Fruit fly (Drosophila melanogaster) whole organism, prepupa: ENCODE results near the gene CG42541.

Source experiments
- Blimp-1 ChIP-seq: fragments of 200-800 bp; sonication (Bioruptor generic); optimal IDR thresholded peaks from 3 replicates; lab custom pipeline; 2017; ENCODE audit warnings: missing biosample characterization, missing genetic modification characterization, mild to moderate bottlenecking, moderate library complexity, missing genetic modification reagents
- CG10631 ChIP-seq: fragments of 200-800 bp; sonication (Bioruptor generic); optimal IDR thresholded peaks from 2 replicates; lab custom pipeline; 2016; ENCODE audit warnings: missing biosample characterization, missing genetic modification characterization
- CG10669 ChIP-seq: fragments of 200-800 bp; sonication (Bioruptor generic); optimal IDR thresholded peaks from 3 replicates; lab custom pipeline; 2018; ENCODE audit warnings: missing biosample characterization, mild to moderate bottlenecking, missing genetic modification characterization, moderate library complexity
- CG11762 ChIP-seq: fragments of 200-800 bp; sonication (Bioruptor generic); optimal IDR thresholded peaks from 3 replicates; lab custom pipeline; 2016; ENCODE audit warnings: missing biosample characterization, missing genetic modification characterization; ENCODE audit not compliant: insufficient read depth
- CG11902 ChIP-seq: fragments of 200-800 bp; sonication (Bioruptor generic); optimal IDR thresholded peaks from 3 replicates; lab custom pipeline; 2016; ENCODE audit warnings: missing biosample characterization, missing genetic modification characterization
- CG15336 ChIP-seq: fragments of 200-800 bp; sonication (Bioruptor generic); IDR thresholded peaks from 2 replicates; pipeline ENCODE4 v1.3.6; 2022; ENCODE audit warnings: missing biosample characterization, missing genetic modification characterization
- CG16779 ChIP-seq: fragments of 200-800 bp; sonication (Bioruptor generic); optimal IDR thresholded peaks from 3 replicates; lab custom pipeline; 2017; ENCODE audit warnings: missing biosample characterization, mild to moderate bottlenecking, missing genetic modification characterization
- CG3032 ChIP-seq: fragments of 200-800 bp; optimal IDR thresholded peaks from 2 replicates; lab custom pipeline; 2019; ENCODE audit warnings: missing biosample characterization, mild to moderate bottlenecking, missing genetic modification characterization, moderate library complexity
- CG32006 ChIP-seq: fragments of 200-800 bp; sonication (Bioruptor generic); optimal IDR thresholded peaks from 3 replicates; lab custom pipeline; 2017; ENCODE audit warnings: missing biosample characterization, mild to moderate bottlenecking, missing genetic modification characterization
- CG34406 ChIP-seq: fragments of 200-800 bp; sonication (Bioruptor generic); optimal IDR thresholded peaks from 3 replicates; lab custom pipeline; 2016; ENCODE audit warnings: missing biosample characterization, missing genetic modification characterization
- CG4318 ChIP-seq: fragments of 200-800 bp; sonication (Bioruptor generic); optimal IDR thresholded peaks from 3 replicates; lab custom pipeline; 2017; ENCODE audit warnings: missing biosample characterization, mild to moderate bottlenecking, missing genetic modification characterization
- CG6163 ChIP-seq: fragments of 200-800 bp; sonication (Bioruptor generic); IDR thresholded peaks from 3 replicates; pipeline ENCODE4 v1.3.6; 2022; ENCODE audit warnings: missing biosample characterization, missing genetic modification characterization
- CG6276 ChIP-seq: fragments of 200-800 bp; sonication (Bioruptor generic); optimal IDR thresholded peaks from 2 replicates; lab custom pipeline; 2017; ENCODE audit warnings: missing biosample characterization, mild to moderate bottlenecking, missing genetic modification characterization
- CG6792 ChIP-seq: fragments of 200-800 bp; sonication (Bioruptor generic); optimal IDR thresholded peaks from 3 replicates; lab custom pipeline; 2016; ENCODE audit warnings: missing biosample characterization, missing genetic modification characterization
- CG6808 ChIP-seq: fragments of 200-800 bp; sonication (Bioruptor generic); optimal IDR thresholded peaks from 3 replicates; lab custom pipeline; 2017; ENCODE audit warnings: missing biosample characterization, missing genetic modification characterization, mild to moderate bottlenecking, moderate library complexity, missing genetic modification reagents
- CG8119 ChIP-seq: fragments of 200-800 bp; sonication (Bioruptor generic); IDR thresholded peaks from 3 replicates; pipeline ENCODE4 v1.3.6; 2022; ENCODE audit warnings: missing biosample characterization, missing genetic modification characterization
- CG8319 ChIP-seq: fragments of 200-800 bp; sonication (Bioruptor generic); optimal IDR thresholded peaks from 3 replicates; lab custom pipeline; 2016; ENCODE audit warnings: missing biosample characterization, missing genetic modification characterization
- CG8632 ChIP-seq: fragments of 200-800 bp; sonication (Bioruptor generic); optimal IDR thresholded peaks from 3 replicates; lab custom pipeline; 2016; ENCODE audit warnings: missing biosample characterization, missing genetic modification characterization
- Eip78C ChIP-seq: fragments of 200-800 bp; sonication (Bioruptor generic); peaks from one replicate; lab custom pipeline; 2016; ENCODE audit warnings: missing biosample characterization, missing genetic modification characterization
- Eip93F ChIP-seq: fragments of 200-800 bp; sonication (Bioruptor generic); optimal IDR thresholded peaks from 2 replicates; lab custom pipeline; 2016; ENCODE audit warnings: missing biosample characterization, mild to moderate bottlenecking, missing genetic modification characterization
- Ets96B ChIP-seq: fragments of 200-800 bp; optimal IDR thresholded peaks from 2 replicates; lab custom pipeline; 2019; ENCODE audit warnings: missing biosample characterization, mild to moderate bottlenecking, missing genetic modification characterization, moderate library complexity
- Gug ChIP-seq: fragments of 200-800 bp; sonication (Bioruptor generic); IDR thresholded peaks from 2 replicates; pipeline ENCODE4 v1.3.6; 2022; ENCODE audit warnings: missing biosample characterization, missing genetic modification characterization
- Lpt ChIP-seq: fragments of 200-800 bp; sonication (Bioruptor generic); optimal IDR thresholded peaks from 3 replicates; lab custom pipeline; 2016; ENCODE audit warnings: missing biosample characterization, missing genetic modification characterization
- OdsH ChIP-seq: fragments of 200-800 bp; sonication (Bioruptor generic); optimal IDR thresholded peaks from 3 replicates; lab custom pipeline; 2016; ENCODE audit warnings: missing biosample characterization, missing genetic modification characterization
- Smox ChIP-seq: fragments of 200-800 bp; sonication (Bioruptor generic); optimal IDR thresholded peaks from 3 replicates; lab custom pipeline; 2016; ENCODE audit warnings: missing biosample characterization, missing genetic modification characterization
- Sox102F ChIP-seq: fragments of 200-800 bp; sonication (Bioruptor generic); optimal IDR thresholded peaks from 2 replicates; lab custom pipeline; 2016; ENCODE audit warnings: missing biosample characterization, mild to moderate bottlenecking, missing genetic modification characterization
- acj6 ChIP-seq: fragments of 200-800 bp; sonication (Bioruptor generic); optimal IDR thresholded peaks from 3 replicates; lab custom pipeline; 2016; ENCODE audit warnings: missing biosample characterization, missing genetic modification characterization
- dac ChIP-seq: fragments of 200-800 bp; sonication (Bioruptor generic); optimal IDR thresholded peaks from 2 replicates; lab custom pipeline; 2017; ENCODE audit warnings: missing biosample characterization, mild to moderate bottlenecking, missing genetic modification characterization
- eg ChIP-seq: fragments of 200-800 bp; sonication (Bioruptor generic); IDR thresholded peaks from 3 replicates; pipeline ENCODE4 v1.3.6; 2022; ENCODE audit warnings: missing biosample characterization, missing genetic modification characterization
- esn ChIP-seq: fragments of 200-800 bp; sonication (Bioruptor generic); optimal IDR thresholded peaks from 2 replicates; lab custom pipeline; 2016; ENCODE audit warnings: missing biosample characterization, mild to moderate bottlenecking, missing genetic modification characterization, moderate library complexity
- fkh ChIP-seq: fragments of 200-800 bp; sonication (Bioruptor generic); optimal IDR thresholded peaks from 3 replicates; lab custom pipeline; 2017; ENCODE audit warnings: missing biosample characterization, mild to moderate bottlenecking, missing genetic modification characterization, moderate library complexity
- ss ChIP-seq, 2 experiments: fragments of 200-800 bp; sonication (Bioruptor generic); optimal IDR thresholded peaks; 2 replicates in 1 of 2; 3 replicates in 1 of 2; lab custom pipeline; 2017 to 2018; ENCODE audit warnings: mild to moderate bottlenecking in 2 of 2, missing biosample characterization in 2 of 2, missing genetic modification characterization in 2 of 2, moderate library complexity in 1 of 2
- svp ChIP-seq: fragments of 200-800 bp; sonication (Bioruptor generic); peaks from one replicate; lab custom pipeline; 2016; ENCODE audit warnings: missing biosample characterization, missing genetic modification characterization
- vri ChIP-seq: fragments of 200-800 bp; sonication (Bioruptor generic); optimal IDR thresholded peaks from 3 replicates; lab custom pipeline; 2016; ENCODE audit warnings: missing biosample characterization, mild to moderate bottlenecking, missing genetic modification characterization

CG42541 gene

DNA sequence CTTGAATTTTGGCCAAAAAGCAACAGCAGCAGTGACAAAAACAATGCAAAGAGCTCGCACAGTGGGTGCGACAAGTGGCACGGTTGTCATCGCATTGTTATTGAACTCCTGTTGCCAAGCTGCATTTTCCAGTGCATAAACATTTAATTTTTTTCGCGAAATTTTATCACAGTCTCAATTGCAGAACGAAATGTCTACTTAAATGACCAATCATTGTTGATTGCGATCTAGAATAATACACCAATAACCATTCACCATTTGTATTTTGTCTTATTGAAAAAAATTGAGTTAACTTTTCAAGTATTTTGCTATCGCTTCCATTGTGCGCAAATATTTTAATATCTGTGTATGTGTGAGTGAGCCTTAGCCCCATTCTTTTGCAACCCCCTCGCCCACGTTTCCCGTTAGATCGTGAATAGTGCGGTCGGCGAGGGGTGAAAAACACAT, 19.8 kb upstream of the CG42541 start (continued):
- TF ChIP-seq Sox102F (no peak), dac (GFP tag; lab: Kevin White, UChicago) (peak; percentile 19), Blimp-1 (GFP tag; lab: Kevin White, UChicago) (no peak), svp (GFP tag; lab: Kevin White, UChicago) (no peak), CG10669 (no peak), CG6808 (GFP tag; lab: Kevin White, UChicago) (no peak), CG34406 (GFP tag; lab: Kevin White, UChicago) (no peak), CG3032 (tag; lab: Kevin White, UChicago) (no peak), Eip78C (GFP tag; lab: Kevin White, UChicago) (peak; percentile 84), CG32006 (GFP tag; lab: Kevin White, UChicago) (no peak), CG4318 (GFP tag; lab: Kevin White, UChicago) (peak; percentile 14), CG10631 (GFP tag; lab: Kevin White, UChicago) (peak; percentile 42), fkh (GFP tag; lab: Kevin White, UChicago) (no peak), esn (GFP tag; lab: Kevin White, UChicago) (peak; percentile 10), Eip93F (GFP tag; lab: Kevin White, UChicago) (no peak), acj6 (GFP tag; lab: Kevin White, UChicago) (no peak), CG11902 (GFP tag; lab: Kevin White, UChicago) (no peak), CG8319 (GFP tag; lab: Kevin White, UChicago) (no peak), CG8119 (GFP tag; lab: Robert Waterston, UW) (peak; percentile 46; the same call in 1 of the 3 replicates), CG8632 (GFP tag; lab: Kevin White, UChicago) (no peak), CG6163 (GFP tag; lab: Robert Waterston, UW) (no peak), CG15336 (GFP tag; lab: Robert Waterston, UW) (peak; percentile 52), vri (GFP tag; lab: Kevin White, UChicago) (no peak), Gug (GFP tag; lab: Robert Waterston, UW) (no peak; the same call in 1 of the 2 replicates), CG11762 (no peak)

DNA sequence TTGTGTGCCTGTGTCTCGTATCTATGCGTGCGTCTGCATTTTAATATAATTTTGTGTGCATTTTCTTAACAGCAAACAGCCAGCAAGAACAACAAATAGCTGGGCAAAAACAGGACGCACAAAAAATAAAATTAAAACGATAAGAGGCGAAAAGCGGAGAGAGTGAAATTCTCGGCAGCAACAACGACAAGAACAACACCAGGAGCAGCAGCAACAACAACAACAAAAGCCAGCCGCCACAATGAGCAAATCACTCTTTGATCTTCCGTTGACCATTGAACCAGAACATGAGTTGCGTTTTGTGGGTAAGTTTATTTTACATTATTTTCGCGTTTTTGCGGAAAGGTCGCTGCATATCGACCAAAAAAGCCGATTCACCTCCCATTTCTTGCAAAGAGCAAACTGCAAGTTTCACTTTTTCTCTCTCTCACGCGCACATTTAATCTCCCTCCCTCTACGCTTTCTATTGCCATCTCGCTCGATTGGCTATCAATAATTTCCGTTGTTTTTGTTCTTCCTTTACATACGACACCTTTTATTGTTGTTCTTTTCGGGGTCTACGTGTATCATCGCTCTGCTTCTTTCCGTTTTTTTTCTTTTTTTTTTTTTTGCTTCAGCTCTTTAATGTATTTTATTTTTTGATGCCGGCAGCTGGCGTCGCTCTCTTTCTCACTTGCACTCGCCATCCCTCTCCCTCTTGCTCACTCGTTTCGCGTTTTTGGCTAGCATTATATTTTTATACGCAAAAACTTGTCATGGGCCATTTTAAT, 19.2 kb upstream of the CG42541 start:
- no peak for TF ChIP-seq CG6792 (GFP tag; lab: Kevin White, UChicago)
- peak; percentile 87 for TF ChIP-seq svp (GFP tag; lab: Kevin White, UChicago)
- peak; percentile 56; the same call in 2 of the 3 replicates for TF ChIP-seq CG6163 (GFP tag; lab: Robert Waterston, UW)
- peak; percentile 8 for TF ChIP-seq CG8632 (GFP tag; lab: Kevin White, UChicago)
- no peak for TF ChIP-seq Lpt
- TF ChIP-seq vri (GFP tag; lab: Kevin White, UChicago) = peak; percentile 16
- no peak for TF ChIP-seq Smox (GFP tag; lab: Kevin White, UChicago)
- peak in 1 of 2 experiments; percentile 47 for TF ChIP-seq ss (GFP tag; optimal IDR thresholded peaks at IDR 0.05; lab: Kevin White, UChicago)
- peak; percentile 39; the same call in 2 of the 3 replicates for TF ChIP-seq eg
- TF ChIP-seq Blimp-1 (GFP tag; lab: Kevin White, UChicago) = peak; percentile 47

DNA sequence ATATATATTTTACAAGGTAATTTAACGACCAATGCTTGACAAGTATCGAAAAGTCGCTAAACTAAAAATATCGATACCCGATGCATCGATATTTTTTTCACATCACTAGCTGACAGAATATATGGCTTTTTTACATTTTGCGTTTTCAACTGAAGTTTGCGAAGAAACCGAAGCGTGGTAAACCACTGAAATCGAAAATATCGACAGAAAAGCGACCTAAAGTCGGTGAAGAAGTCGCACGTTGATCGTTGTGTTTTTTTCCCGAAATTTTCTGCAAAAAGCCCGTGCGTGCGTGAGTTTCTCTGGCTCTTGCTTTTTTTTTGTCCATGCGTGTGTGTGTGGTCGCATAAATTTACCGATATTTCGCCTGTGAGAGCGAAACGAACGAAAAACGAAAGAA, 18.5 kb upstream of the CG42541 start, which contains the start of gene Vap33:
Vap33 (plus strand) TSS at position 87 of the 400 bp plus-strand sequence.
- TF ChIP-seq CG16779 (tag; lab: Kevin White, UChicago) = peak; percentile 8
- TF ChIP-seq CG6276 (GFP tag; lab: Kevin White, UChicago) = peak; percentile 7
- no peak for TF ChIP-seq OdsH (GFP tag; lab: Kevin White, UChicago)
- peak; percentile 39 to 48 for TF ChIP-seq ss (GFP tag; optimal IDR thresholded peaks at IDR 0.05; lab: Kevin White, UChicago)
- no peak for TF ChIP-seq Ets96B (tag; lab: Kevin White, UChicago)
- peak; percentile 44 for TF ChIP-seq Eip78C (GFP tag; lab: Kevin White, UChicago)
- peak; percentile 57; the same call in 2 of the 3 replicates for TF ChIP-seq CG6163 (GFP tag; lab: Robert Waterston, UW)
- TF ChIP-seq eg = 0 out of 3 replicates have a peak, but pooled peaks have one; percentile 41
